Fruit fly (Drosophila melanogaster) whole organism, prepupa: ENCODE results near the gene CG10516.

ENCODE experiments used
- CG1621 ChIP-seq: fragments of 200-800 bp; sonication (Bioruptor generic); optimal IDR thresholded peaks from 3 replicates; lab custom pipeline; 2018; ENCODE audit warnings: missing biosample characterization, mild to moderate bottlenecking, missing genetic modification characterization
- CG32006 ChIP-seq: fragments of 200-800 bp; sonication (Bioruptor generic); optimal IDR thresholded peaks from 3 replicates; lab custom pipeline; 2017; ENCODE audit warnings: missing biosample characterization, mild to moderate bottlenecking, missing genetic modification characterization
- CG3919 ChIP-seq: fragments of 200-800 bp; sonication (Bioruptor generic); optimal IDR thresholded peaks from 3 replicates; lab custom pipeline; 2016; ENCODE audit warnings: missing biosample characterization, missing genetic modification characterization
- CG6854 ChIP-seq: fragments of 200-800 bp; sonication (Bioruptor generic); optimal IDR thresholded peaks from 2 replicates; lab custom pipeline; 2017; ENCODE audit warnings: missing biosample characterization, mild to moderate bottlenecking, missing genetic modification characterization
- CG8319 ChIP-seq: fragments of 200-800 bp; sonication (Bioruptor generic); optimal IDR thresholded peaks from 3 replicates; lab custom pipeline; 2016; ENCODE audit warnings: missing biosample characterization, missing genetic modification characterization
- Hr4 ChIP-seq: fragments of 200-800 bp; sonication (Bioruptor generic); optimal IDR thresholded peaks from 3 replicates; lab custom pipeline; 2016; ENCODE audit warnings: missing biosample characterization, missing genetic modification characterization
- Smox ChIP-seq: fragments of 200-800 bp; sonication (Bioruptor generic); optimal IDR thresholded peaks from 3 replicates; lab custom pipeline; 2016; ENCODE audit warnings: missing biosample characterization, missing genetic modification characterization
- achi ChIP-seq: fragments of 200-800 bp; sonication (Bioruptor generic); optimal IDR thresholded peaks from 3 replicates; lab custom pipeline; 2016; ENCODE audit warnings: missing biosample characterization, missing genetic modification characterization
- topi ChIP-seq: fragments of 200-800 bp; sonication (Bioruptor generic); optimal IDR thresholded peaks from 3 replicates; lab custom pipeline; 2016; ENCODE audit warnings: missing biosample characterization, missing genetic modification characterization

- TF ChIP-seq CG32006 (GFP tag; lab: Kevin White, UChicago) (no peak), CG8319 (GFP tag; lab: Kevin White, UChicago) (no peak), topi (GFP tag; lab: Kevin White, UChicago) (no peak), achi (GFP tag; lab: Kevin White, UChicago) (peak; percentile 2), CG6854 (GFP tag; lab: Kevin White, UChicago) (no peak), Hr4 (GFP tag; lab: Kevin White, UChicago) (no peak), Smox (GFP tag; lab: Kevin White, UChicago) (no peak), CG1621 (no peak), CG3919 (no peak)
These were observed 13.1 kb upstream of the CG10516 start, which contains the start of the genes Pka-C3 and GXIVsPLA2 for dm6 chr3L:15954784-15955427.
